Fruit fly (Drosophila melanogaster) whole organism, adult: ENCODE results near the gene CG43773.

Experiments
- CG1620 ChIP-seq: fragments of 200-800 bp; sonication (Bioruptor generic); optimal IDR thresholded peaks from 2 replicates; lab custom pipeline; 2016; ENCODE audit warnings: missing biosample characterization, missing genetic modification characterization
- CG33017 ChIP-seq: fragments of 200-800 bp; sonication (Bioruptor generic); optimal IDR thresholded peaks from 2 replicates; lab custom pipeline; 2018; ENCODE audit warnings: missing biosample characterization, mild to moderate bottlenecking, missing genetic modification characterization, moderate library complexity
- CG5204 ChIP-seq: fragments of 200-800 bp; sonication (Bioruptor generic); optimal IDR thresholded peaks from 2 replicates; lab custom pipeline; 2016; ENCODE audit warnings: missing biosample characterization, missing genetic modification characterization
- pad ChIP-seq: fragments of 200-800 bp; sonication (Bioruptor generic); optimal IDR thresholded peaks from 3 replicates; lab custom pipeline; 2017; ENCODE audit warnings: missing biosample characterization, missing genetic modification characterization, mild to moderate bottlenecking, moderate library complexity, missing genetic modification reagents

DNA sequence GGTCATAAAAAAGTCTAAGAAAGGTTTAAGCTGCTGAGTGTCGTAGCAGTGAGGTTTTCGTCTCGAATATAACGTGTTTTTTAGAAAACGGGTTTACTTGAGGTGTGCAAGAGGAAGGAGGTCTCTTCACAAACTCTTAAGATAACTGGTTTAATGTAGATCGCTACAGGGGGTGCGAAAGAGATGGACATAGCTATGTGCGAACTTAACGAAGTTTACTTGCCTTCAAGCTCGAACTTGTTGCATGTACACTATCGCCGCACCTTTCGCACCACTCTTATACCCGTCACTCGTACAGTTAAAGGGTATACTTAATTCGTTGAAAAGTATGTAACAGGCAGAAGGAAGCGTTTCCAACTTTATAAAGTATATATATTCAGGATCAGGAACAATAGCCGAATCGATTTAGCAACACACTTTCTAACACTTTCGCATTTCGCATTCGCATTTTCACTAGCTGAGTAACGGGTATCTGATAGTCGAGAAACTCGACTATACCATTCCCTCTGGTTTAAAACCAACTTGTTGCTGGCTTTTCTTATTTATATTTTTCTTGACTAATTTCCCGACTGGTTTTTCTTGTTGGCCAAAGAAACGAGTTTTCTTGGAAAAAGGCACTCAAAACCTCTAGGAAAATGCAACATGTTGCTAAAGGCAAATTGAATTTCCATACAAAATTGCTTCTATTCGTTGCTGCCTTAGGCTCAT, 22.9 kb downstream of the CG43773 start:
- TF ChIP-seq CG5204 (GFP tag; lab: Kevin White, UChicago) (peak; percentile 13), CG33017 (tag; lab: Kevin White, UChicago) (no peak), CG1620 (GFP tag; lab: Kevin White, UChicago) (no peak), pad (peak; percentile 90)
